Fruit fly (Drosophila melanogaster) whole organism, wandering third instar larva: Measurements from ENCODE around the gene CG3984.

Source experiments
- Abd-B ChIP-seq: fragments of >200 bp; optimal IDR thresholded peaks from 2 replicates; lab custom pipeline; 2017; ENCODE audit warnings: missing biosample characterization, missing genetic modification characterization
- CG9705 ChIP-seq: fragments of 200-800 bp; sonication (Bioruptor generic); optimal IDR thresholded peaks from 2 replicates; lab custom pipeline; 2018; ENCODE audit warnings: missing biosample characterization, mild to moderate bottlenecking, missing genetic modification characterization
- GATAd ChIP-seq: sonication (Bioruptor generic); optimal IDR thresholded peaks from 2 replicates; lab custom pipeline; 2016; ENCODE audit warnings: missing biosample characterization, missing genetic modification characterization
- Mio ChIP-seq: sonication (Bioruptor generic); optimal IDR thresholded peaks from 2 replicates; lab custom pipeline; 2016; ENCODE audit warnings: missing biosample characterization, missing genetic modification characterization
- N ChIP-seq: fragments of >200 bp; optimal IDR thresholded peaks from 2 replicates; lab custom pipeline; 2018; ENCODE audit warnings: missing biosample characterization, missing external identifiers, missing genetic modification characterization
- OdsH ChIP-seq: fragments of 200-800 bp; sonication (Bioruptor generic); optimal IDR thresholded peaks from 2 replicates; lab custom pipeline; 2016; ENCODE audit warnings: missing biosample characterization, mild to moderate bottlenecking, missing genetic modification characterization
- Sp1 ChIP-seq: fragments of 200-800 bp; sonication (Bioruptor generic); optimal IDR thresholded peaks from 3 replicates; lab custom pipeline; 2019; ENCODE audit warnings: missing biosample characterization, mild to moderate bottlenecking, missing genetic modification characterization, moderate library complexity
- fru ChIP-seq: fragments of 200-800 bp; sonication (Bioruptor generic); optimal IDR thresholded peaks from 3 replicates; lab custom pipeline; 2016; ENCODE audit warnings: missing biosample characterization, mild to moderate bottlenecking, missing genetic modification characterization
- h ChIP-seq: fragments of 200-800 bp; sonication (Bioruptor generic); optimal IDR thresholded peaks from 3 replicates; lab custom pipeline; 2016; ENCODE audit warnings: missing biosample characterization, mild to moderate bottlenecking, missing genetic modification characterization
- jim ChIP-seq: fragments of 175-275, 200-325 bp; sonication (Bioruptor generic); optimal IDR thresholded peaks from 2 replicates; lab custom pipeline; 2016; ENCODE audit warnings: missing biosample characterization, mild to moderate bottlenecking, missing genetic modification characterization
- usp ChIP-seq: fragments of >200 bp; optimal IDR thresholded peaks from 2 replicates; lab custom pipeline; 2017; ENCODE audit warnings: missing biosample characterization, missing genetic modification characterization

DNA sequence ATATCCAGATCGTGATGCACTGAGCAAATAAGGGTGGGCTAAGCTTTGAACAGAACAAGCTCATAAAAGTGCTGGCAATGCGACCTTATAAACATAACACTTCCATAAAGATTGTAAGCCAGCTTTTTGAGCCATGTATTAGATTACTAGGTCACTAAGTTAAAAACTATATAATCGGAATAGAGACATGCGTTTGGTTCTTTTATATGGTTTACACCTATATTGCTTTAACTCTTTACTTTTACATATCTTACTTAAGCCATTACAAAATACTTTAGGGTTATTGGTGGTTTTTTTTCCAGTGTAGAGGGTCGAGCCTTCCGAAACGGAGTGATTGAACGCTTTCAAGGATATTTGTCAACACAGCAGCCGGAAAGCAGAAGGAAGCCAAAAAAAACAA lies 44.6 kb upstream of the CG3984 start:
- peak; percentile 73 for TF ChIP-seq Sp1 (GFP tag; lab: Kevin White, UChicago)
- TF ChIP-seq usp (GFP tag; lab: Kevin White, UChicago): no peak
- TF ChIP-seq CG9705: peak; percentile 63
- TF ChIP-seq jim (GFP tag; lab: Kevin White, UChicago): no peak
- no peak for TF ChIP-seq GATAd (GFP tag; lab: Kevin White, UChicago)
- no peak for TF ChIP-seq Abd-B (GFP tag; lab: Kevin White, UChicago)
- peak; percentile 69 for TF ChIP-seq h
- peak; percentile 78 for TF ChIP-seq fru (GFP tag; lab: Kevin White, UChicago)
- TF ChIP-seq Mio: no peak
- no peak for TF ChIP-seq N (GFP tag; lab: Kevin White, UChicago)
- peak; percentile 71 for TF ChIP-seq OdsH
